Comparison of ENCODE assay signal across 6 fruit fly cellular contexts in the genomic region with DNA sequence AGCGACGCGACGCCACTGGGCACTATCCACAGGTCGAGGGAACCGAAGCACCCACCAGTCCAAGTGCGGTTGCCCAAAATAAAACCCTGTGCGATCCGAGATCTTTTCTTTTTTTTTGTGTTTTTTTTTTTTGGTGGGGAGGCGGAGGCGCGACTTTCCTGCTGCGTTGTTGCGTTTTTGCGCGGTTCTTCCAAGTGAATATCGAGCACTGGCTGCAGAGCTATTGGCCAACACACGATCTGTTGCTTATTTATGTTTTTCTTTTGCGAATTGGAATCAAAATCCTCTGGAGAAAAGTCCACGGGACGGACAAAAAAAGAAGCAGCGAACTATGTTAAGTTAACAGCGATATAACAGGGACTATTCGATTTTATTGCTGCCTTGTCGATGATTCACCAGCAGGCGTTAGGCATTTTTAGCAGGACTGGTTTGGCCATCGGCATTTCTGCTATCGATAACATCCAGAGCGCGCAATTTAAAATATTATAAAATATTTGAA.
TF ChIP-seq lines count a peak whose summit lies in the region.

Gene wge (minus strand): TSS at position 343 of the 499 bp plus-strand sequence.

- TF ChIP-seq CTCF in whole organism, embryonic (GFP tag; optimal IDR thresholded peaks at IDR 0.05; lab: Kevin White, UChicago), result peak; percentile 55

TF ChIP-seq in Kc167, 6 proteins besides CTCF, POLR2A, EP300 and RAD21:
- TF ChIP-seq Sin3A (optimal IDR thresholded peaks at IDR 0.05; lab: Kevin White, UChicago) (no peak), ttk (optimal IDR thresholded peaks at IDR 0.05; lab: Kevin White, UChicago) (no peak), psq (optimal IDR thresholded peaks at IDR 0.05; lab: Kevin White, UChicago) (peak; percentile 23)

TF ChIP-seq in whole organism, adult, 20 proteins besides CTCF, POLR2A, EP300 and RAD21 (continues in another document):
- TF ChIP-seq ovo (GFP tag; optimal IDR thresholded peaks at IDR 0.05; lab: Kevin White, UChicago) (no peak), CG11617 (GFP tag; optimal IDR thresholded peaks at IDR 0.05; lab: Kevin White, UChicago) (peak; percentile 27), kay (GFP tag; lab: Kevin White, UChicago; ENCODE audit: borderline replicate concordance) (peak; percentile 99), CG5204 (GFP tag; optimal IDR thresholded peaks at IDR 0.05; lab: Kevin White, UChicago) (no peak), toe (GFP tag; optimal IDR thresholded peaks at IDR 0.05; lab: Kevin White, UChicago) (no peak), pad (GFP tag; optimal IDR thresholded peaks at IDR 0.05; lab: Kevin White, UChicago) (no peak), CG33017 (tag; optimal IDR thresholded peaks at IDR 0.05; lab: Kevin White, UChicago) (no peak), Clk (GFP tag; optimal IDR thresholded peaks at IDR 0.05; lab: Kevin White, UChicago) (no peak), bab1 (GFP tag; optimal IDR thresholded peaks at IDR 0.05; lab: Kevin White, UChicago) (peak; percentile 43), cic (GFP tag; optimal IDR thresholded peaks at IDR 0.05; lab: Kevin White, UChicago) (no peak), Crg-1 (GFP tag; optimal IDR thresholded peaks at IDR 0.05; lab: Kevin White, UChicago) (no peak), CG7101 (tag; optimal IDR thresholded peaks at IDR 0.05; lab: Kevin White, UChicago) (peak; percentile 7), CG14711 (tag; optimal IDR thresholded peaks at IDR 0.05; lab: Kevin White, UChicago) (no peak), CG12768 (GFP tag; optimal IDR thresholded peaks at IDR 0.05; lab: Kevin White, UChicago) (peak; percentile 68), tj (GFP tag; optimal IDR thresholded peaks at IDR 0.05; lab: Kevin White, UChicago) (peak; percentile 17), cnc (optimal IDR thresholded peaks at IDR 0.05; lab: Kevin White, UChicago) (no peak), Mnt (GFP tag; optimal IDR thresholded peaks at IDR 0.05; lab: Kevin White, UChicago) (peak; percentile 15)

TF ChIP-seq in whole organism, embryonic, 481 proteins besides CTCF, POLR2A, EP300 and RAD21 (continues in another document):
- TF ChIP-seq Atf-2 (GFP tag; optimal IDR thresholded peaks at IDR 0.05; lab: Kevin White, UChicago), result no peak
- peak; percentile 50 for TF ChIP-seq CG14710 (tag; optimal IDR thresholded peaks at IDR 0.05; lab: Kevin White, UChicago)
- no peak for TF ChIP-seq ab (GFP tag; optimal IDR thresholded peaks at IDR 0.05; lab: Kevin White, UChicago)
- no peak for TF ChIP-seq Dek (tag; optimal IDR thresholded peaks at IDR 0.05; lab: Kevin White, UChicago)
- peak; percentile 30 for TF ChIP-seq CG12659 (GFP tag; optimal IDR thresholded peaks at IDR 0.05; lab: Kevin White, UChicago)
- TF ChIP-seq Vsx1 (GFP tag; optimal IDR thresholded peaks at IDR 0.05; lab: Kevin White, UChicago), result no peak
- TF ChIP-seq Doc3 (GFP tag; IDR thresholded peaks at IDR 0.05; lab: Robert Waterston, UW; ENCODE audit: partially characterized antibody), result peak; percentile 44; the same call in 2 of the 3 replicates
- TF ChIP-seq fd96Cb (tag; optimal IDR thresholded peaks at IDR 0.05; lab: Kevin White, UChicago), result no peak
- TF ChIP-seq BEAF-32 (GFP tag; optimal IDR thresholded peaks at IDR 0.05; lab: Kevin White, UChicago), result peak; percentile 68
- TF ChIP-seq sna (GFP tag; IDR thresholded peaks at IDR 0.05; lab: Robert Waterston, UW; ENCODE audit: partially characterized antibody), result no peak; the same call in 1 of the 2 replicates
- TF ChIP-seq ato (GFP tag; IDR thresholded peaks at IDR 0.05; lab: Robert Waterston, UW; ENCODE audit: partially characterized antibody), result peak; percentile 84
- peak; percentile 58; the same call in 1 of the 2 replicates for TF ChIP-seq tna (GFP tag; IDR thresholded peaks at IDR 0.05; lab: Robert Waterston, UW; ENCODE audit: partially characterized antibody)
- peak; percentile 94 for TF ChIP-seq Dp (GFP tag; optimal IDR thresholded peaks at IDR 0.05; lab: Kevin White, UChicago)
- TF ChIP-seq kay (GFP tag; optimal IDR thresholded peaks at IDR 0.05; lab: Kevin White, UChicago), result peak; percentile 81
- TF ChIP-seq E2f2 (GFP tag; IDR thresholded peaks at IDR 0.05; lab: Robert Waterston, UW), result peak; percentile 96

TF ChIP-seq in whole organism, prepupa, 60 proteins besides CTCF, POLR2A, EP300 and RAD21 (continues in another document):
- TF ChIP-seq spab (GFP tag; optimal IDR thresholded peaks at IDR 0.05; lab: Kevin White, UChicago), result peak; percentile 87
- no peak for TF ChIP-seq Met (GFP tag; optimal IDR thresholded peaks at IDR 0.05; lab: Kevin White, UChicago)
- no peak for TF ChIP-seq CG4318 (GFP tag; optimal IDR thresholded peaks at IDR 0.05; lab: Kevin White, UChicago)
- TF ChIP-seq achi (GFP tag; optimal IDR thresholded peaks at IDR 0.05; lab: Kevin White, UChicago), result peak; percentile 47
- no peak for TF ChIP-seq Eip75B (GFP tag; optimal IDR thresholded peaks at IDR 0.05; lab: Kevin White, UChicago)
- peak; percentile 64 for TF ChIP-seq CG3032 (tag; optimal IDR thresholded peaks at IDR 0.05; lab: Kevin White, UChicago)
- no peak for TF ChIP-seq CG11902 (GFP tag; optimal IDR thresholded peaks at IDR 0.05; lab: Kevin White, UChicago)
- peak; percentile 81 for TF ChIP-seq net (GFP tag; optimal IDR thresholded peaks at IDR 0.05; lab: Kevin White, UChicago)
- TF ChIP-seq Eip93F (GFP tag; optimal IDR thresholded peaks at IDR 0.05; lab: Kevin White, UChicago), result peak; percentile 47
- TF ChIP-seq dac (GFP tag; optimal IDR thresholded peaks at IDR 0.05; lab: Kevin White, UChicago), result peak; percentile 27
- peak; percentile 21 for TF ChIP-seq CG11762 (GFP tag; optimal IDR thresholded peaks at IDR 0.05; lab: Kevin White, UChicago; ENCODE audit: insufficient read depth)
- TF ChIP-seq Blimp-1 (GFP tag; optimal IDR thresholded peaks at IDR 0.05; lab: Kevin White, UChicago), result peak; percentile 11
- peak; percentile 90 for TF ChIP-seq CG8119 (GFP tag; IDR thresholded peaks at IDR 0.05; lab: Robert Waterston, UW)
- peak; percentile 24 for TF ChIP-seq CG8319 (GFP tag; optimal IDR thresholded peaks at IDR 0.05; lab: Kevin White, UChicago)
- TF ChIP-seq vri (GFP tag; optimal IDR thresholded peaks at IDR 0.05; lab: Kevin White, UChicago), result peak; percentile 37
- peak; percentile 1 for TF ChIP-seq lz (GFP tag; optimal IDR thresholded peaks at IDR 0.05; lab: Kevin White, UChicago)
- no peak for TF ChIP-seq OdsH (GFP tag; optimal IDR thresholded peaks at IDR 0.05; lab: Kevin White, UChicago)

TF ChIP-seq in whole organism, pupa, 21 proteins besides CTCF, POLR2A, EP300 and RAD21 (continues in another document):
- TF ChIP-seq Snoo (tag; optimal IDR thresholded peaks at IDR 0.05; lab: Kevin White, UChicago) (peak; percentile 59), CG8301 (tag; optimal IDR thresholded peaks at IDR 0.05; lab: Kevin White, UChicago) (peak; percentile 72), CG10348 (GFP tag; IDR thresholded peaks at IDR 0.05; lab: Robert Waterston, UW) (no peak), Pif1A (GFP tag; optimal IDR thresholded peaks at IDR 0.05; lab: Kevin White, UChicago) (peak; percentile 83), rn (GFP tag; IDR thresholded peaks at IDR 0.05; lab: Robert Waterston, UW) (peak; percentile 48; the same call in 1 of the 2 replicates), fd96Ca (GFP tag; IDR thresholded peaks at IDR 0.05; lab: Robert Waterston, UW) (peak; percentile 57; the same call in 2 of the 3 replicates), CG14655 (GFP tag; optimal IDR thresholded peaks at IDR 0.05; lab: Kevin White, UChicago) (peak; percentile 86), EcR (GFP tag; optimal IDR thresholded peaks at IDR 0.05; lab: Kevin White, UChicago) (peak; percentile 5), CG15710 (tag; optimal IDR thresholded peaks at IDR 0.05; lab: Kevin White, UChicago) (peak; percentile 81), CG8159 (tag; optimal IDR thresholded peaks at IDR 0.05; lab: Kevin White, UChicago) (peak; percentile 80), gl (tag; optimal IDR thresholded peaks at IDR 0.05; lab: Kevin White, UChicago) (peak; percentile 84), D1 (tag; optimal IDR thresholded peaks at IDR 0.05; lab: Kevin White, UChicago) (no peak), CG12605 (GFP tag; IDR thresholded peaks at IDR 0.05; lab: Robert Waterston, UW) (peak; percentile 76; the same call in 1 of the 2 replicates), CG32121 (GFP tag; IDR thresholded peaks at IDR 0.05; lab: Robert Waterston, UW) (peak; percentile 61), CG17806 (tag; optimal IDR thresholded peaks at IDR 0.05; lab: Kevin White, UChicago) (peak; percentile 62), Pif1B (GFP tag; optimal IDR thresholded peaks at IDR 0.05; lab: Kevin White, UChicago) (peak; percentile 66), CG9948 (tag; optimal IDR thresholded peaks at IDR 0.05; lab: Kevin White, UChicago) (peak; percentile 62), Ets98B (GFP tag; IDR thresholded peaks at IDR 0.05; lab: Robert Waterston, UW) (peak; percentile 66)

TF ChIP-seq in whole organism, wandering third instar larva, 38 proteins besides CTCF, POLR2A, EP300 and RAD21:
- TF ChIP-seq OdsH (GFP tag; optimal IDR thresholded peaks at IDR 0.05; lab: Kevin White, UChicago) (no peak), Sp1 (GFP tag; optimal IDR thresholded peaks at IDR 0.05; lab: Kevin White, UChicago) (peak; percentile 59), Hr83 (GFP tag; optimal IDR thresholded peaks at IDR 0.05; lab: Kevin White, UChicago; ENCODE audit: poor library complexity, severe bottlenecking) (no peak), Rel (GFP tag; optimal IDR thresholded peaks at IDR 0.05; lab: Kevin White, UChicago) (no peak), Rel (tag; optimal IDR thresholded peaks at IDR 0.05; lab: Kevin White, UChicago) (peak; percentile 33), jim (GFP tag; optimal IDR thresholded peaks at IDR 0.05; lab: Kevin White, UChicago) (peak; percentile 80), HLH106 (tag; optimal IDR thresholded peaks at IDR 0.05; lab: Kevin White, UChicago) (peak; percentile 12)
TF ChIP-seq in whole organism, wandering third instar larva: peak in this region for 4.
